Fruit fly (Drosophila melanogaster): ENCODE data around the gene CG15255.

CG15255 gene

dm6 chr2L:15629596-15630168, 18.2 kb upstream of the CG15255 start, which contains the start of gene CG18480 (continued):
- TF ChIP-seq gem (tag; optimal IDR thresholded peaks at IDR 0.05) (peak; percentile 62), az2 (GFP tag; optimal IDR thresholded peaks at IDR 0.05) (peak; percentile 46), ken (GFP tag; IDR thresholded peaks at IDR 0.05) (peak; percentile 47; the same call in 1 of the 3 replicates), Kr (GFP tag; optimal IDR thresholded peaks at IDR 0.05) (no peak), Hr3 (GFP tag; optimal IDR thresholded peaks at IDR 0.05) (peak; percentile 18), hth (optimal IDR thresholded peaks at IDR 0.05) (no peak), crol (GFP tag; IDR thresholded peaks at IDR 0.05) (no peak), pum (GFP tag; optimal IDR thresholded peaks at IDR 0.05) (peak; percentile 24), gce (GFP tag; IDR thresholded peaks at IDR 0.05) (0 out of 3 replicates have a peak, but pooled peaks have one; percentile 32), CG6654 (GFP tag; optimal IDR thresholded peaks at IDR 0.05) (no peak), Sox102F (GFP tag; optimal IDR thresholded peaks at IDR 0.05) (peak; percentile 30), Camta (GFP tag; optimal IDR thresholded peaks at IDR 0.05) (no peak), ase (GFP tag; IDR thresholded peaks at IDR 0.05) (peak; percentile 41; the same call in 1 of the 3 replicates), E2f1 (GFP tag; IDR thresholded peaks at IDR 0.05) (no peak), CG11723 (GFP tag; optimal IDR thresholded peaks at IDR 0.05) (peak; percentile 13), caup (GFP tag; optimal IDR thresholded peaks at IDR 0.05; ENCODE audit: severe bottlenecking) (peak; percentile 45), gsb (GFP tag; IDR thresholded peaks at IDR 0.05) (no peak), luna (GFP tag; optimal IDR thresholded peaks at IDR 0.05) (no peak), yki (optimal IDR thresholded peaks at IDR 0.05) (no peak), schlank (tag; optimal IDR thresholded peaks at IDR 0.05) (no peak), CG9609 (GFP tag; optimal IDR thresholded peaks at IDR 0.05) (no peak), prd (optimal IDR thresholded peaks at IDR 0.05) (no peak), prd (GFP tag; IDR thresholded peaks at IDR 0.05) (peak; percentile 32; the same call in 1 of the 3 replicates), CG7372 (GFP tag; IDR thresholded peaks at IDR 0.05) (no peak), ssp (GFP tag; IDR thresholded peaks at IDR 0.05) (no peak), fu2 (GFP tag; optimal IDR thresholded peaks at IDR 0.05) (peak; percentile 47), CG12071 (GFP tag; optimal IDR thresholded peaks at IDR 0.05) (peak; percentile 33), CG14860 (GFP tag; IDR thresholded peaks at IDR 0.05; ENCODE audit: partially characterized antibody) (no peak), CG2889 (GFP tag; IDR thresholded peaks at IDR 0.05) (0 out of 3 replicates have a peak, but pooled peaks have one; percentile 34), CG16863 (GFP tag; optimal IDR thresholded peaks at IDR 0.05) (peak; percentile 0), CG30431 (GFP tag; optimal IDR thresholded peaks at IDR 0.05) (no peak), CG3163 (GFP tag; optimal IDR thresholded peaks at IDR 0.05) (peak; percentile 32), CG15269 (tag; optimal IDR thresholded peaks at IDR 0.05) (peak; percentile 64), tin (GFP tag; optimal IDR thresholded peaks at IDR 0.05) (peak; percentile 28), dpn (GFP tag; optimal IDR thresholded peaks at IDR 0.05) (peak in 1 of 2 experiments; percentile 43), CG3995 (GFP tag; optimal IDR thresholded peaks at IDR 0.05) (no peak), Adf1 (GFP tag; IDR thresholded peaks at IDR 0.05) (peak; percentile 26; the same call in 1 of the 2 replicates), CG3281 (GFP tag; optimal IDR thresholded peaks at IDR 0.05) (peak; percentile 41), hb (GFP tag; IDR thresholded peaks at IDR 0.05; ENCODE audit: partially characterized antibody) (no peak), CG17186 (GFP tag; optimal IDR thresholded peaks at IDR 0.05) (no peak), CG7963 (GFP tag; IDR thresholded peaks at IDR 0.05; ENCODE audit: partially characterized antibody) (no peak), CG3065 (GFP tag; optimal IDR thresholded peaks at IDR 0.05) (no peak), CG17361 (GFP tag; IDR thresholded peaks at IDR 0.05) (no peak), HmgZ (tag; optimal IDR thresholded peaks at IDR 0.05) (peak; percentile 54), Stat92E (GFP tag; optimal IDR thresholded peaks at IDR 0.05) (no peak), CG13894 (tag; optimal IDR thresholded peaks at IDR 0.05) (peak; percentile 50), CG33213 (GFP tag; optimal IDR thresholded peaks at IDR 0.05) (no peak), Lim3 (GFP tag; IDR thresholded peaks at IDR 0.05) (no peak), Bteb2 (GFP tag; optimal IDR thresholded peaks at IDR 0.05) (no peak), grau (tag; optimal IDR thresholded peaks at IDR 0.05) (no peak), scrt (GFP tag; optimal IDR thresholded peaks at IDR 0.05) (peak; percentile 21)

Data from whole organism, embryonic.